Worm (Caenorhabditis elegans) whole organism, early embryonic: ENCODE data around the gene lntl-1.

Experiments
- ama-1 ChIP-seq: fragments of 150-350 bp; optimal IDR thresholded peaks from 2 replicates; lab custom pipeline; 2014
- ceh-13 ChIP-seq: fragments of 200-800 bp; sonication (Bioruptor generic); optimal IDR thresholded peaks from 2 replicates; lab custom pipeline; 2018; ENCODE audit warnings: mild to moderate bottlenecking, missing genetic modification characterization, missing compliant biosample characterization
- hmbx-1 ChIP-seq: sonication (generic microtip); optimal IDR thresholded peaks from 2 replicates; lab custom pipeline; 2016; ENCODE audit warnings: mild to moderate bottlenecking, missing genetic modification characterization, missing compliant biosample characterization
- hmg-4 ChIP-seq: fragments of 200-800 bp; sonication (Bioruptor generic); optimal IDR thresholded peaks from 2 replicates; lab custom pipeline; 2018; ENCODE audit warnings: mild to moderate bottlenecking, missing genetic modification characterization, missing compliant biosample characterization
- hnd-1 ChIP-seq: sonication (generic microtip); optimal IDR thresholded peaks from 2 replicates; lab custom pipeline; 2016; ENCODE audit warnings: missing genetic modification characterization, missing compliant biosample characterization
- tra-4 ChIP-seq: sonication (generic microtip); optimal IDR thresholded peaks from 2 replicates; lab custom pipeline; 2017; ENCODE audit warnings: missing genetic modification characterization, missing compliant biosample characterization

DNA sequence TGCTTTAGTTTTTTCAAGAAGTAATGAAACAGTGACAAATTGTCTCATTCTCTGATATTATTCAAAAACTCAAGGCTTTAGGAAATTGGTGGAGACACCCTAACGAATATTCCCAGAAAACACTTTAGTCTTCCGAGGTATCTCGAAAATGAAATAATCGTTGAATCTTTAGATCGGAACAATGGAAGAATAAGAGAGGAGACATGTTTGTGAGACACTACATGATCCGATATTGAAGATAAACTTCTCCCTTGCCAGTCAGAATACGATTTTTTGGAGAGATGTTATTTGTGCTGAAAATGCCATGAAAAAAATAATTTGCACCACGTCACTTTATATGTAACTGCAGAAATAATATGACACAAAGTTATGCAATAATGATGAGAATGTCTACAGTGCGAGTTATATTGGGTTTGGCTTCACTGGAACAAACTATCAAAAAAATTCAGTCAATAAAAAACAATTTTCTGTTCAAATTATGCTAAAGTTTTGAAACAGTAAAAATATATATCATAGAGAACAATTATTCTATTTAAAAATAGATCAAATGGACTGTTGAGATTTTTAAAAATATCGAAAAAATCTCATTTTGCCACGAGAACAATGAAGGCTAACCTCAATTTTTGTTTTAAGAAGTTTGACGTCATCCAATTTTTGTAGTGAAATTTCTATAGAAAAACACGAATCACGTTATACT, 45.5 kb downstream of the lntl-1 start:
- TF ChIP-seq tra-4 = no peak
- TF ChIP-seq ama-1 (lab: Kevin White, UChicago) = no peak
- TF ChIP-seq hnd-1 (tag; lab: Kevin White, UChicago) = no peak
- TF ChIP-seq hmbx-1 (tag; lab: Kevin White, UChicago) = no peak
- TF ChIP-seq hmg-4 (GFP tag; lab: Kevin White, UChicago) = no peak
- no peak for TF ChIP-seq ceh-13 (GFP tag; lab: Kevin White, UChicago)
